Worm (Caenorhabditis elegans) whole organism, young adult: ENCODE data around the gene F43C11.10.

Experiments used
- B0336.3 ChIP-seq: fragments of 200-800 bp; sonication (Bioruptor generic); IDR thresholded peaks from 2 replicates; pipeline ENCODE4 v1.3.6; 2022; ENCODE audit warnings: missing genetic modification characterization, missing compliant biosample characterization
- ama-1 ChIP-seq, 3 experiments: fragments of 150-350 bp in 1 of 3; sonication (generic microtip) in 2 of 3; optimal IDR thresholded peaks; 2 replicates each; lab custom pipeline; 2014 to 2018; ENCODE audit warnings: missing biosample characterization in 2 of 3, missing genetic modification characterization in 2 of 3, missing genetic modification reagents in 2 of 3
- attf-3 ChIP-seq: fragments of 200-800 bp; sonication (Bioruptor generic); conservative IDR thresholded peaks from 2 replicates; pipeline ENCODE4 v1.3.6; 2022; ENCODE audit warnings: missing genetic modification reagents, missing genetic modification characterization, missing compliant biosample characterization
- ceh-27 ChIP-seq: fragments of 200-800 bp; sonication (Bioruptor generic); optimal IDR thresholded peaks from 2 replicates; lab custom pipeline; 2018; ENCODE audit warnings: mild to moderate bottlenecking, missing genetic modification characterization, moderate library complexity, missing compliant biosample characterization
- egl-44 ChIP-seq: fragments of 200-800 bp; sonication (Bioruptor generic); IDR thresholded peaks from 2 replicates; pipeline ENCODE4 v1.3.6; 2022; ENCODE audit warnings: missing genetic modification reagents, missing genetic modification characterization, missing compliant biosample characterization
- gei-17 ChIP-seq: fragments of 200-800 bp; sonication (Bioruptor generic); optimal IDR thresholded peaks from 2 replicates; lab custom pipeline; 2018; ENCODE audit warnings: mild to moderate bottlenecking, missing genetic modification characterization, missing compliant biosample characterization
- lin-26 ChIP-seq: fragments of 200-800 bp; sonication (Bioruptor generic); IDR thresholded peaks from 2 replicates; pipeline ENCODE4 v1.3.6; 2022; ENCODE audit warnings: missing genetic modification reagents, missing genetic modification characterization, missing compliant biosample characterization
- madf-6 ChIP-seq: fragments of 200-800 bp; sonication (Bioruptor generic); IDR thresholded peaks from 2 replicates; pipeline ENCODE4 v1.3.6; 2022; ENCODE audit warnings: missing genetic modification reagents, missing genetic modification characterization, missing compliant biosample characterization
- rec-8 ChIP-seq, 2 experiments: sonication (generic microtip); optimal IDR thresholded peaks; 2 replicates each; lab custom pipeline; 2016; ENCODE audit warnings: mild to moderate bottlenecking in 2 of 2, missing genetic modification characterization in 2 of 2, missing genetic modification reagents in 2 of 2, missing genotype in 2 of 2, missing biosample characterization in 1 of 2, missing compliant biosample characterization in 1 of 2, moderate library complexity in 1 of 2
- unc-62 ChIP-seq: fragments of 150-350 bp; optimal IDR thresholded peaks from 2 replicates; lab custom pipeline; 2014; ENCODE audit warnings: missing biosample characterization, missing genetic modification reagents, missing genetic modification characterization

DNA sequence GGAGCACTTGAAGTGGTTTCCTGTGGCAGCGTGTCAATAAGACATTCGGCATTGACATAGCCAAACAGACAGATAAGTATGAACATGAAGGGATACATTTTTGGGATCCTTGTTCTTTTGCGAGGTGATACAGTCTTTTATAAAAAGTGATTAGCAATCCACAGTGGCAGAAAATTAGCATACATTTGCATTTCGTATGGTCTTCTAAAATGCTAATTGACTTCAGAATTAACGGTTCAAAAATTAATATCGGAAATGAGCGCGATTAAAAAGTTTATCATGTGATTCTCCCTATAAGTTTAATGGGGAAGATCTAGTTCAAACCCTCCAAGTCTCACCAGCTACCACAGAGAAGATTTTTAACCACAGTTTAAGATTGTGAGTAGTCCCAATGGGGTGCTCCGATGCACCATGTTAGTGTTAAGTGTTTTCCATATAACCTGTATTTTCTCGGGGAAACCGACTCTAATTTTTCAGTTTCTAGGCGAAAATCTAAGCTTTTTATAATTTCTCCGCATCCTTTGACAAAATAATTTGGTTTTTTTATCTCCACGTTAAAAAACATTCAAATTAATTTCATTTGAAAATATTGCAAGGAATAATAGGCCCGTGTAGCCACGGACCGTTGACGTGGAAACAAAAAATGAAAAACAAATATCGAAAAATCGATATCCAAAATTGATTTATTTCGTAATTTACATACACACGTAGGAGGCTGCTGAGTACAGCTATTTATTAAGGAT is 14.3 kb upstream of the F43C11.10 start, which contains the start of the genes F43C11.12 and F16G10.5:
- no peak for TF ChIP-seq unc-62 (GFP tag; lab: Kevin White, UChicago)
- no peak for TF ChIP-seq ama-1 (optimal IDR thresholded peaks at IDR 0.05; lab: Kevin White, UChicago)
- no peak for TF ChIP-seq ama-1 (GFP tag; optimal IDR thresholded peaks at IDR 0.05; lab: Kevin White, UChicago)
- TF ChIP-seq madf-6 (GFP tag; lab: Robert Waterston, UW): no peak
- no peak for TF ChIP-seq B0336.3
- no peak for TF ChIP-seq egl-44 (GFP tag; lab: Robert Waterston, UW)
- no peak for TF ChIP-seq ceh-27 (GFP tag; lab: Kevin White, UChicago)
- TF ChIP-seq attf-3 (GFP tag; lab: Robert Waterston, UW): no peak
- TF ChIP-seq rec-8 (tag; optimal IDR thresholded peaks at IDR 0.05; lab: Kevin White, UChicago): no peak
- no peak for TF ChIP-seq gei-17 (GFP tag; lab: Kevin White, UChicago)
- TF ChIP-seq lin-26 (GFP tag; lab: Robert Waterston, UW): no peak
